Fruit fly (Drosophila melanogaster): ENCODE measurements around the gene CG42564.

Gene CG42564

DNA sequence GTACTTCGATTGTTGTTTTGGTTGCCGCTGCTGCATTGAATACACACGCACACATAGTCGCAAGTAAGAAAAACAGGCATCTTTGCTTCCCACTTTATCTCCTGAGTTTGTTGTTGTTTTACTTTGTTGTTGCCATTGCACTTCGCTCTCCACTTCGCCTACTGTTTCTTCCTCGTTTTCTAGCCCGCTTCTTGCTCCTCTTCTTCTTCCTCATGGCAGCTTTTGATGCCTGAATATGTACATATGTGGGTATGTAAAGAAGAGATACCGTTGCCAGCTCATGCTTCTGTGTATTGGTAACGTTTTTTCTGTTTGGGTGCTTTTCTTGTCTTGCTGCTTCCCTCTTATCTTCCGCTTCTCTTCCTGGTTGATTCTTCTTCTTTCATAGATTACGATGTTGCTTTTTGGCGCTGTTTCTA is 34.9 kb downstream of the CG42564 start (continued):
- TF ChIP-seq ftz-f1 (GFP tag; optimal IDR thresholded peaks at IDR 0.05) (no peak), CG2199 (GFP tag; IDR thresholded peaks at IDR 0.05) (peak; percentile 66; the same call in 1 of the 3 replicates), gcm (GFP tag; optimal IDR thresholded peaks at IDR 0.05) (peak; percentile 63), Ssrp (tag; optimal IDR thresholded peaks at IDR 0.05) (no peak), CG6175 (GFP tag; IDR thresholded peaks at IDR 0.05) (no peak), tap (tag; optimal IDR thresholded peaks at IDR 0.05) (no peak), Opbp (GFP tag; IDR thresholded peaks at IDR 0.05; ENCODE audit: partially characterized antibody) (no peak), gt (GFP tag; IDR thresholded peaks at IDR 0.05) (no peak), CG18011 (GFP tag; optimal IDR thresholded peaks at IDR 0.05) (no peak), CG14965 (GFP tag; optimal IDR thresholded peaks at IDR 0.05; ENCODE audit: borderline replicate concordance) (no peak), Dll (GFP tag; IDR thresholded peaks at IDR 0.05; ENCODE audit: partially characterized antibody) (no peak), CG7745 (tag; optimal IDR thresholded peaks at IDR 0.05) (peak; percentile 23), Kr (GFP tag; optimal IDR thresholded peaks at IDR 0.05) (no peak), Dfd (GFP tag; optimal IDR thresholded peaks at IDR 0.05) (no peak), Hmr (GFP tag; optimal IDR thresholded peaks at IDR 0.05) (no peak), mirr (GFP tag; optimal IDR thresholded peaks at IDR 0.05) (no peak), CG14860 (GFP tag; IDR thresholded peaks at IDR 0.05; ENCODE audit: partially characterized antibody) (no peak), CG11696 (GFP tag; IDR thresholded peaks at IDR 0.05) (no peak), Sry-β (GFP tag; optimal IDR thresholded peaks at IDR 0.05) (no peak), CG3163 (GFP tag; optimal IDR thresholded peaks at IDR 0.05) (peak; percentile 18), CG8478 (optimal IDR thresholded peaks at IDR 0.05) (no peak), Blimp-1 (GFP tag; optimal IDR thresholded peaks at IDR 0.05) (peak; percentile 19), CG2116 (GFP tag; optimal IDR thresholded peaks at IDR 0.05) (no peak), nerfin-2 (GFP tag; IDR thresholded peaks at IDR 0.05; ENCODE audit: partially characterized antibody) (no peak), kah (GFP tag; optimal IDR thresholded peaks at IDR 0.05) (no peak), E2f2 (GFP tag; IDR thresholded peaks at IDR 0.05) (no peak), klu (GFP tag; IDR thresholded peaks at IDR 0.05) (no peak), D19A (tag; optimal IDR thresholded peaks at IDR 0.05) (no peak), CG4404 (GFP tag; IDR thresholded peaks at IDR 0.05) (no peak), caup (GFP tag; optimal IDR thresholded peaks at IDR 0.05; ENCODE audit: severe bottlenecking) (no peak), sd (tag; optimal IDR thresholded peaks at IDR 0.05) (no peak), CG31224 (GFP tag; IDR thresholded peaks at IDR 0.05) (no peak), zf30C (GFP tag; optimal IDR thresholded peaks at IDR 0.05) (no peak), sens-2 (GFP tag; IDR thresholded peaks at IDR 0.05) (no peak), CG8290 (GFP tag; optimal IDR thresholded peaks at IDR 0.05) (no peak), CG8290 (tag; optimal IDR thresholded peaks at IDR 0.05) (no peak), disco-r (GFP tag; optimal IDR thresholded peaks at IDR 0.05) (no peak), hbn (GFP tag; IDR thresholded peaks at IDR 0.05; ENCODE audit: partially characterized antibody) (no peak), CG17385 (GFP tag; optimal IDR thresholded peaks at IDR 0.05) (peak; percentile 89), CG13894 (tag; optimal IDR thresholded peaks at IDR 0.05) (no peak), Pdp1 (GFP tag; optimal IDR thresholded peaks at IDR 0.05) (no peak), CG3065 (GFP tag; optimal IDR thresholded peaks at IDR 0.05) (no peak), CG12299 (tag; optimal IDR thresholded peaks at IDR 0.05) (no peak), CG6654 (GFP tag; optimal IDR thresholded peaks at IDR 0.05) (no peak), CG6791 (GFP tag; IDR thresholded peaks at IDR 0.05; ENCODE audit: partially characterized antibody) (no peak), Bgb (GFP tag; IDR thresholded peaks at IDR 0.05; ENCODE audit: partially characterized antibody) (no peak), NfI (GFP tag; optimal IDR thresholded peaks at IDR 0.05) (no peak), shn (GFP tag; optimal IDR thresholded peaks at IDR 0.05) (no peak), CG2678 (tag; optimal IDR thresholded peaks at IDR 0.05) (peak; percentile 8), CG1602 (GFP tag; optimal IDR thresholded peaks at IDR 0.05) (no peak), vfl (GFP tag; optimal IDR thresholded peaks at IDR 0.05) (no peak)

Measured in whole organism, embryonic.